Fruit fly (Drosophila melanogaster) ovary, adult (tissue): ENCODE measurements around the gene CG33669.

Experiments
- CG17801 ChIP-seq: fragments of 200-800 bp; optimal IDR thresholded peaks from 2 replicates; lab custom pipeline; 2019; ENCODE audit warnings: missing biosample characterization, mild to moderate bottlenecking, missing genetic modification characterization, moderate library complexity; ENCODE audit not compliant: partially characterized antibody

Gene CG33669

DNA sequence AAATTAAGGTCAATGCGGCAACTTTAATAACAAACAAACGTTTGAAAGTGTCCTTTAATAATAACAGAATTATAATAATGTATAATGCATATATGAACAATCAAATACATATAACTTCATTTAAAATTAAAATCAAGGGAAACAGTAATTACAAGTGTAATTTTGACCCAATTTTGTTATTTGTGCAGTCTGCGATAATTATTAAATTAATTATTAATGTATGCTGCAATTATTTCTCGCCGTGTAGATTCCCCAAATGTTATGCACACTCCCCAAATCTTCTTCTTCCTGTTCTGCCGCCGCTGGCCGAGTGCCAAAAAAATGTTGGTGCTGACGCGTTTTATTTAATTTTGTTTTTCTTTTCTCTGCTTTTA lies 46.3 kb downstream of the CG33669 start:
- TF ChIP-seq CG17801 (GFP tag; lab: Kevin White, UChicago): peak; percentile 89

DNA sequence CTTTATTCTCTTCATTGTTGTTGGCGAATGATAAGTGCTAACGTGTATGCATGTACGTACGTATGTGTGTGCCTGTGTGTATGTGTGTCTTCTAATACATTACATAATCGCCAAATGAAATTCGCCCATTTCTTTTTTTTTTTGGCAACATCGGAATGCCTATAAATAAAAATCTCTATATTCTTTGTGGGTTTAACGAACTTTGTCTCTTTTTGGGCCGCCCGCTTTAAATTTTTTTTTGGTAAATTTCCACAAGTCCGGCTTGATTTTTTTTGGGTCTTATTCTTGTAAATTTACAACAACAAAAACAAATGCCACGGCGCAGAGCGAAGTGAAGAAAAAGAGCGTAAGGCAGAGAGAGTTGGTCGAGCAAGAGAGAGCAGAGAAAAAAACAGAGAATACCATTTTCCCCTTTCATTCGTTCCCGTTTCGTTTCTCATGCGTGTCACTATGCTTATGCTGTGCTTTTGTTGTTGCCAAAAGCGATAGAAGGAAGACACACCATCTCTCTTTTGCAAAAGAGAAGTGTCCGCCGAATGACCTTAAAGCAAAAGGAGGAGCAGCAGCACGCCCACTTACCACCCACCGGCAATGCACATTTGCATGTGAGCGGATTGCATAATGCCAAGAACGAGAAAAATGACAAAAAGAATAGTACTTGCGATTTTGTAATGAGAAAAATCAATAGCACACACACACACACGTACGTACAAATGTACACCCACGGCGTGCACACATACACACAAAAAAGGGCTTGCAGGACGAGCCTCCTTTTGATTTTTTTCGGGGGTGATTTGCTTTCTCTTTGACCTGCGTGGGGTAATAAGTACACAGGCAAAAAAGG lies 46.9 kb downstream of the CG33669 start:
- TF ChIP-seq CG17801 (GFP tag; lab: Kevin White, UChicago): no peak

- peak; percentile 64 for TF ChIP-seq CG17801 (GFP tag; lab: Kevin White, UChicago)
These were observed 47.8 kb downstream of the CG33669 start for dm6 chrX:6351917-6352768.

DNA sequence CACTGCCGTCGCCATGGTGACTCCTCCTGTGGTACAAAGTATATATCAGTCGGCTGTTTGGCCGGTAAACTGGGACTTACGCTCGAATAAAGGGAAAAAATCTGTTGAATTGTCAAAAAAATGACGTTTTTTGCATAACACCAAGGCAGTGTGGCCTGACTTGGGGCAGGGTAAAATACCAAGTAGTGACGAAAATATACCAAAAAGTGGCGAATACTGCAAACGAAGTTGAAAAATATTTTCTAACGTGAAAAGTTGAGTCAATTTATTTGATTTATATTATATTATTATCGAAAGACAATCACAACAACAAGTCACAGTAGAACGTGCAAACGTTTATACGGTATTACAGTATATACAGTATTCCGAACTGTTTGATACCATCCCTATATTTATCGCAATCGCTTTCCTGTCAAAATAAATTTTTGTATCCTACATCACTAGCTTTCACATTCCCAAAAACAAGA lies 49.7 kb downstream of the CG33669 start, which contains the start of the genes ND-B16.6 and kdn:
Gene ND-B16.6, minus strand, starts transcription at position 189 of the 467 bp plus-strand sequence.
Gene kdn, plus strand, starts transcription at position 417 of the 467 bp plus-strand sequence.
- no peak for TF ChIP-seq CG17801 (GFP tag; lab: Kevin White, UChicago)
